Fruit fly (Drosophila melanogaster) whole organism, embryonic: ENCODE measurements around the gene CG10809.

Experiments
- Ada2b ChIP-seq: fragments of 200-800 bp; sonication (Bioruptor generic); IDR thresholded peaks from 2 replicates; pipeline ENCODE4 v1.3.6; 2022; ENCODE audit warnings: missing biosample characterization, missing genetic modification characterization
- Atf-2 ChIP-seq: fragments of 200-800 bp; sonication (Bioruptor generic); optimal IDR thresholded peaks from 2 replicates; lab custom pipeline; 2016; ENCODE audit warnings: missing biosample characterization, missing genetic modification characterization
- CG12219 ChIP-seq: fragments of 200-800 bp; sonication (Bioruptor generic); optimal IDR thresholded peaks from 3 replicates; lab custom pipeline; 2018; ENCODE audit warnings: missing biosample characterization, mild to moderate bottlenecking, missing genetic modification characterization
- CG12391 ChIP-seq: fragments of 200-800 bp; sonication (Bioruptor generic); optimal IDR thresholded peaks from 3 replicates; lab custom pipeline; 2018; ENCODE audit warnings: missing biosample characterization, mild to moderate bottlenecking, missing genetic modification characterization, moderate library complexity
- CG13296 ChIP-seq: fragments of 200-800 bp; sonication (Bioruptor generic); optimal IDR thresholded peaks from 3 replicates; lab custom pipeline; 2018; ENCODE audit warnings: missing biosample characterization, mild to moderate bottlenecking, missing genetic modification characterization
- CG1529 ChIP-seq: fragments of 200-800 bp; sonication (Bioruptor generic); optimal IDR thresholded peaks from 3 replicates; lab custom pipeline; 2018; ENCODE audit warnings: missing biosample characterization, missing genetic modification characterization
- CG15479 ChIP-seq: fragments of 200-800 bp; sonication (Bioruptor generic); optimal IDR thresholded peaks from 3 replicates; lab custom pipeline; 2019; ENCODE audit warnings: missing biosample characterization, mild to moderate bottlenecking, missing genetic modification characterization, moderate library complexity
- CG1602 ChIP-seq: fragments of 200-800 bp; sonication (Bioruptor generic); optimal IDR thresholded peaks from 3 replicates; lab custom pipeline; 2016; ENCODE audit warnings: missing biosample characterization, missing genetic modification characterization
- CG2120 ChIP-seq: fragments of 200-800 bp; sonication (Bioruptor generic); optimal IDR thresholded peaks from 3 replicates; lab custom pipeline; 2016; ENCODE audit warnings: missing biosample characterization, missing genetic modification characterization
- CG2202 ChIP-seq: fragments of 200-800 bp; sonication (Bioruptor generic); optimal IDR thresholded peaks from 2 replicates; lab custom pipeline; 2018; ENCODE audit warnings: missing biosample characterization, mild to moderate bottlenecking, missing genetic modification characterization
- CG34376 ChIP-seq: fragments of 200-800 bp; sonication (Bioruptor generic); optimal IDR thresholded peaks from 2 replicates; lab custom pipeline; 2018; ENCODE audit warnings: missing biosample characterization, mild to moderate bottlenecking, missing genetic modification characterization
- CG7963 ChIP-seq: fragments of 200-800 bp; sonication (Bioruptor generic); IDR thresholded peaks from 3 replicates; pipeline ENCODE4 v1.3.6; 2022; ENCODE audit warnings: missing biosample characterization, missing genetic modification characterization; ENCODE audit not compliant: partially characterized antibody
- CG7987 ChIP-seq: fragments of 200-800 bp; sonication (Bioruptor generic); optimal IDR thresholded peaks from 2 replicates; lab custom pipeline; 2018; ENCODE audit warnings: missing biosample characterization, mild to moderate bottlenecking, missing genetic modification characterization, moderate library complexity
- CG8290 ChIP-seq, 3 experiments: fragments of 200-800 bp; sonication (Bioruptor generic); optimal IDR thresholded peaks; 2 replicates each; lab custom pipeline; 2016 to 2019; ENCODE audit warnings: missing biosample characterization in 3 of 3, missing genetic modification characterization in 3 of 3, mild to moderate bottlenecking in 2 of 3, moderate library complexity in 1 of 3
- CG9437 ChIP-seq: fragments of 200-800 bp; sonication (Bioruptor generic); optimal IDR thresholded peaks from 2 replicates; lab custom pipeline; 2018; ENCODE audit warnings: missing biosample characterization, mild to moderate bottlenecking, missing genetic modification characterization
- Deaf1 ChIP-seq: fragments of 200-800 bp; optimal IDR thresholded peaks from 3 replicates; lab custom pipeline; 2019; ENCODE audit warnings: missing biosample characterization, mild to moderate bottlenecking, missing genetic modification characterization, moderate library complexity
- Dip3 ChIP-seq: fragments of 200-800 bp; sonication (Bioruptor generic); optimal IDR thresholded peaks from 3 replicates; lab custom pipeline; 2016; ENCODE audit warnings: missing biosample characterization, missing genetic modification characterization
- Doc3 ChIP-seq: fragments of 200-800 bp; sonication (Bioruptor generic); IDR thresholded peaks from 3 replicates; pipeline ENCODE4 v1.3.6; 2022; ENCODE audit warnings: missing biosample characterization, missing genetic modification characterization; ENCODE audit not compliant: partially characterized antibody
- Ets97D ChIP-seq: fragments of 200-800 bp; sonication (Bioruptor generic); optimal IDR thresholded peaks from 3 replicates; lab custom pipeline; 2016; ENCODE audit warnings: missing biosample characterization, missing genetic modification characterization
- GATAe ChIP-seq: fragments of 200-800 bp; sonication (Bioruptor generic); conservative IDR thresholded peaks from 2 replicates; pipeline ENCODE4 v1.3.6; 2022; ENCODE audit warnings: missing biosample characterization, missing genetic modification characterization
- Lhr ChIP-seq: fragments of 200-800 bp; sonication (Bioruptor generic); optimal IDR thresholded peaks from 3 replicates; lab custom pipeline; 2017; ENCODE audit warnings: mild to moderate bottlenecking, missing biosample characterization, missing genetic modification reagents, missing genetic modification characterization
- MBD-R2 ChIP-seq: fragments of 200-800 bp; sonication (Bioruptor generic); IDR thresholded peaks from 2 replicates; pipeline ENCODE4 v1.3.6; 2022; ENCODE audit warnings: missing biosample characterization, missing genetic modification characterization
- Mad ChIP-seq: fragments of 200-800 bp; sonication (Bioruptor generic); optimal IDR thresholded peaks from 2 replicates; lab custom pipeline; 2016; ENCODE audit warnings: missing biosample characterization, missing genetic modification characterization
- Med ChIP-seq: fragments of 200-800 bp; sonication (Bioruptor generic); peaks from one replicate; lab custom pipeline; 2016; ENCODE audit warnings: missing biosample characterization, missing genetic modification characterization, mild to moderate bottlenecking, inconsistent platforms, moderate library complexity
- NK7.1 ChIP-seq: fragments of 200-800 bp; sonication (Bioruptor generic); optimal IDR thresholded peaks from 3 replicates; lab custom pipeline; 2016; ENCODE audit warnings: missing biosample characterization, missing genetic modification characterization
- Pdp1 ChIP-seq, 2 experiments: fragments of 200-800 bp; sonication (Bioruptor generic); optimal IDR thresholded peaks; 3 replicates each; lab custom pipeline; 2016; ENCODE audit warnings: missing biosample characterization in 2 of 2, missing genetic modification characterization in 2 of 2, mild to moderate bottlenecking in 1 of 2, moderate library complexity in 1 of 2
- Rx ChIP-seq: fragments of 200-800 bp; sonication (Bioruptor generic); IDR thresholded peaks from 2 replicates; pipeline ENCODE4 v1.3.6; 2022; ENCODE audit warnings: missing biosample characterization, missing genetic modification characterization
- Scr ChIP-seq: fragments of 200-800 bp; sonication (Bioruptor generic); IDR thresholded peaks from 2 replicates; pipeline ENCODE4 v1.3.6; 2022; ENCODE audit warnings: missing biosample characterization, missing genetic modification characterization; ENCODE audit not compliant: partially characterized antibody
- Spps ChIP-seq: fragments of 200-800 bp; sonication (Bioruptor generic); optimal IDR thresholded peaks from 2 replicates; lab custom pipeline; 2018; ENCODE audit warnings: missing biosample characterization, mild to moderate bottlenecking, missing genetic modification characterization
- Usf ChIP-seq: fragments of 200-800 bp; sonication (Bioruptor generic); optimal IDR thresholded peaks from 2 replicates; lab custom pipeline; 2017; ENCODE audit warnings: missing genotype, missing biosample characterization, missing genetic modification characterization
- ato ChIP-seq: fragments of 200-800 bp; sonication (Bioruptor generic); IDR thresholded peaks from 2 replicates; pipeline ENCODE4 v1.3.6; 2022; ENCODE audit warnings: missing biosample characterization, missing genetic modification characterization; ENCODE audit not compliant: partially characterized antibody
- az2 ChIP-seq: fragments of 200-800 bp; sonication (Bioruptor generic); optimal IDR thresholded peaks from 3 replicates; lab custom pipeline; 2016; ENCODE audit warnings: missing biosample characterization, missing genetic modification characterization
- bcd ChIP-seq: fragments of 200-800 bp; sonication (Bioruptor generic); optimal IDR thresholded peaks from 2 replicates; lab custom pipeline; 2017; ENCODE audit warnings: missing biosample characterization, mild to moderate bottlenecking, missing genetic modification characterization
- btn ChIP-seq: fragments of 200-800 bp; sonication (Bioruptor generic); optimal IDR thresholded peaks from 2 replicates; lab custom pipeline; 2016; ENCODE audit warnings: missing biosample characterization, missing genetic modification characterization
- danr ChIP-seq: fragments of 200-800 bp; sonication (Bioruptor generic); IDR thresholded peaks from 2 replicates; pipeline ENCODE4 v1.3.6; 2022; ENCODE audit warnings: missing biosample characterization, missing genetic modification characterization
- gcm ChIP-seq: fragments of 200-800 bp; sonication (Bioruptor generic); optimal IDR thresholded peaks from 2 replicates; lab custom pipeline; 2019; ENCODE audit warnings: missing biosample characterization, mild to moderate bottlenecking, missing genetic modification characterization, moderate library complexity
- gcm2 ChIP-seq: fragments of 200-800 bp; sonication (Bioruptor generic); optimal IDR thresholded peaks from 2 replicates; lab custom pipeline; 2016; ENCODE audit warnings: missing biosample characterization, missing genetic modification characterization
- gro ChIP-seq: fragments of 200-800 bp; sonication (Bioruptor generic); optimal IDR thresholded peaks from 2 replicates; lab custom pipeline; 2016; ENCODE audit warnings: missing biosample characterization, missing genetic modification characterization
- gsb ChIP-seq: fragments of 200-800 bp; sonication (Bioruptor generic); IDR thresholded peaks from 2 replicates; pipeline ENCODE4 v1.3.6; 2022; ENCODE audit warnings: missing biosample characterization, missing genetic modification characterization
- jigr1 ChIP-seq: fragments of 200-800 bp; sonication (Bioruptor generic); IDR thresholded peaks from 3 replicates; pipeline ENCODE4 v1.3.6; 2022; ENCODE audit warnings: missing biosample characterization, missing genetic modification characterization
- klu ChIP-seq: fragments of 200-800 bp; sonication (Bioruptor generic); IDR thresholded peaks from 2 replicates; pipeline ENCODE4 v1.3.6; 2022; ENCODE audit warnings: missing biosample characterization, missing genetic modification characterization
- mirr ChIP-seq: fragments of 200-800 bp; sonication (Bioruptor generic); optimal IDR thresholded peaks from 3 replicates; lab custom pipeline; 2018; ENCODE audit warnings: missing biosample characterization, mild to moderate bottlenecking, missing genetic modification characterization
- nmo ChIP-seq: fragments of 200-800 bp; sonication (Bioruptor generic); optimal IDR thresholded peaks from 2 replicates; lab custom pipeline; 2018; ENCODE audit warnings: missing biosample characterization, mild to moderate bottlenecking, missing genetic modification characterization, moderate library complexity
- prd ChIP-seq, 3 experiments: fragments of >200 bp in 2 of 3; fragments of 200-800 bp in 1 of 3; sonication (Bioruptor generic) in 1 of 3; optimal IDR thresholded peaks in 2 of 3; IDR thresholded peaks in 1 of 3; 2 replicates in 2 of 3; 3 replicates in 1 of 3; pipeline versions ENCODE4 v1.3.6 to Lab custom; 2017 to 2022; ENCODE audit warnings: missing biosample characterization in 1 of 3, missing genetic modification characterization in 1 of 3
- sim ChIP-seq: fragments of 200-800 bp; sonication (Bioruptor generic); IDR thresholded peaks from 2 replicates; pipeline ENCODE4 v1.3.6; 2022; ENCODE audit warnings: missing biosample characterization, missing genetic modification characterization
- sisA ChIP-seq: fragments of 200-800 bp; sonication (Bioruptor generic); IDR thresholded peaks from 2 replicates; pipeline ENCODE4 v1.3.6; 2022; ENCODE audit warnings: missing biosample characterization, missing genetic modification characterization
- tna ChIP-seq: fragments of 200-800 bp; sonication (Bioruptor generic); IDR thresholded peaks from 2 replicates; pipeline ENCODE4 v1.3.6; 2022; ENCODE audit warnings: missing biosample characterization, missing genetic modification characterization; ENCODE audit not compliant: partially characterized antibody
- trh ChIP-seq: fragments of 200-800 bp; sonication (Bioruptor generic); optimal IDR thresholded peaks from 2 replicates; lab custom pipeline; 2016; ENCODE audit warnings: missing biosample characterization, missing genetic modification characterization

Gene CG10809

dm6 chr3L:9855784-9856426 is 3.8 kb downstream of the CG10809 start (continued):
- TF ChIP-seq gro (GFP tag; lab: Kevin White, UChicago) (peak; percentile 93), Usf (peak; percentile 96), mirr (peak; percentile 71), gcm2 (GFP tag; lab: Kevin White, UChicago) (peak; percentile 96), trh (peak; percentile 91), CG13296 (GFP tag; lab: Kevin White, UChicago) (peak; percentile 92), CG7963 (GFP tag; lab: Robert Waterston, UW) (no peak), Ada2b (GFP tag; lab: Robert Waterston, UW) (peak; percentile 94), CG8290 (GFP tag; optimal IDR thresholded peaks at IDR 0.05; lab: Kevin White, UChicago) (peak; percentile 96), CG8290 (tag; optimal IDR thresholded peaks at IDR 0.05; lab: Kevin White, UChicago) (peak; percentile 90 to 97), CG2120 (GFP tag; lab: Kevin White, UChicago) (peak; percentile 90), danr (GFP tag; lab: Robert Waterston, UW) (peak; percentile 94), GATAe (peak; percentile 78), MBD-R2 (GFP tag; lab: Robert Waterston, UW) (peak; percentile 64; the same call in 1 of the 2 replicates), btn (GFP tag; lab: Kevin White, UChicago) (peak; percentile 98), Ets97D (GFP tag; lab: Kevin White, UChicago) (peak; percentile 88), Lhr (GFP tag; lab: Kevin White, UChicago) (peak; percentile 93), CG12391 (peak; percentile 97), CG34376 (GFP tag; lab: Kevin White, UChicago) (peak; percentile 78), gcm (peak; percentile 97), Dip3 (peak; percentile 91), prd (optimal IDR thresholded peaks at IDR 0.05; lab: Kevin White, UChicago) (no peak), prd (GFP tag; IDR thresholded peaks at IDR 0.05; lab: Robert Waterston, UW) (peak; percentile 99), gsb (GFP tag; lab: Robert Waterston, UW) (peak; percentile 88), CG9437 (peak; percentile 86), az2 (peak; percentile 98), Mad (GFP tag; lab: Kevin White, UChicago) (peak; percentile 97), bcd (GFP tag; lab: Kevin White, UChicago) (peak; percentile 96), CG7987 (GFP tag; lab: Kevin White, UChicago) (peak; percentile 90), nmo (GFP tag; lab: Kevin White, UChicago) (peak; percentile 98), Med (GFP tag; lab: Kevin White, UChicago) (peak; percentile 99), CG1602 (peak; percentile 97), Doc3 (GFP tag; lab: Robert Waterston, UW) (no peak), Rx (GFP tag; lab: Robert Waterston, UW) (peak; percentile 96), ato (GFP tag; lab: Robert Waterston, UW) (no peak), klu (GFP tag; lab: Robert Waterston, UW) (peak; percentile 90), NK7.1 (GFP tag; lab: Kevin White, UChicago) (peak; percentile 93), Scr (GFP tag; lab: Robert Waterston, UW) (no peak), jigr1 (GFP tag; lab: Robert Waterston, UW) (peak; percentile 94), sisA (GFP tag; lab: Robert Waterston, UW) (peak; percentile 96), Deaf1 (peak; percentile 83), tna (GFP tag; lab: Robert Waterston, UW) (no peak), Atf-2 (GFP tag; lab: Kevin White, UChicago) (peak; percentile 97), CG12219 (peak; percentile 95), Spps (tag; lab: Kevin White, UChicago) (peak; percentile 98), CG2202 (peak; percentile 97), sim (GFP tag; lab: Robert Waterston, UW) (peak; percentile 98), Pdp1 (GFP tag; optimal IDR thresholded peaks at IDR 0.05; lab: Kevin White, UChicago) (peak; percentile 95 to 97), CG15479 (peak; percentile 98), CG1529 (peak; percentile 98)
